Fruit fly (Drosophila melanogaster): Measurements from ENCODE around the gene CG7370.
A peak's percentile ranks its signal among the peaks of the same experiment; 100 is the strongest.

CG7370 gene

dm6 chr3L:21731104-21731600 is 38.5 kb upstream of the CG7370 start, which contains the start of gene CG14569:
Gene CG14569 (minus strand): TSS chr3L:21731550.
- TF ChIP-seq CG9948 (tag; optimal IDR thresholded peaks at IDR 0.05) = no peak
- no peak for TF ChIP-seq CG32121 (GFP tag; IDR thresholded peaks at IDR 0.05)
- TF ChIP-seq CG8159 (tag; optimal IDR thresholded peaks at IDR 0.05) = no peak
- no peak for TF ChIP-seq CG10348 (GFP tag; IDR thresholded peaks at IDR 0.05)
- TF ChIP-seq CG34367 (tag; optimal IDR thresholded peaks at IDR 0.05) = no peak
- no peak for TF ChIP-seq EcR (GFP tag; optimal IDR thresholded peaks at IDR 0.05)
- no peak for TF ChIP-seq D1 (tag; optimal IDR thresholded peaks at IDR 0.05)
- no peak for TF ChIP-seq CG13204 (GFP tag; optimal IDR thresholded peaks at IDR 0.05)
- no peak for TF ChIP-seq CG4496 (GFP tag; IDR thresholded peaks at IDR 0.05)
- no peak for TF ChIP-seq CG12605 (GFP tag; IDR thresholded peaks at IDR 0.05)
- no peak for TF ChIP-seq CG17806 (tag; optimal IDR thresholded peaks at IDR 0.05)
- no peak for TF ChIP-seq rn (GFP tag; IDR thresholded peaks at IDR 0.05)

DNA sequence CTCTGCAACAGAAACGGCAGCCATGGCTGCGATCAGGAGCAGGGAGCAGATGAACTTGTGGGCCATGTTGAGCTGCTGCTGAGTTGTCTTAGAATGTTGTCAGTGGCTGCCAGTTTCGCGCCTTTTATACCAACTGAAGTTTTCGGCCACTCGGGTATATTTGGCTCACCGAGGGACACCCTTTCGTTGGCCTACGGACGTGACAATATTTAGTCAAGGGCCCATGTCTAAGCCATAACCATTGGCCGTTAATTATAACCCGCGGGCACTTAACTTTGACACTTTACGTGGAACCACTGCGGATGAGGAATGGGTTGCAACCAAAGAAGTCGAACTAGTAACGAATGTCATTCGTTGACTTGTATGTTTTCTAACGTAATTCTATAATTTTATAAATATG is 36.2 kb upstream of the CG7370 start, which contains the start of gene CG14568:
Gene CG14568 (minus strand): TSS at position 101 of the 400 bp plus-strand sequence.
- TF ChIP-seq rn (GFP tag; IDR thresholded peaks at IDR 0.05) (no peak), CG9948 (tag; optimal IDR thresholded peaks at IDR 0.05) (no peak), CG12605 (GFP tag; IDR thresholded peaks at IDR 0.05) (no peak), Pif1B (GFP tag; optimal IDR thresholded peaks at IDR 0.05) (no peak), CG13204 (GFP tag; optimal IDR thresholded peaks at IDR 0.05) (no peak), CG14655 (GFP tag; optimal IDR thresholded peaks at IDR 0.05) (no peak), CG32121 (GFP tag; IDR thresholded peaks at IDR 0.05) (no peak), CG17806 (tag; optimal IDR thresholded peaks at IDR 0.05) (no peak), gl (tag; optimal IDR thresholded peaks at IDR 0.05) (no peak), Pif1A (GFP tag; optimal IDR thresholded peaks at IDR 0.05) (no peak), CG34367 (tag; optimal IDR thresholded peaks at IDR 0.05) (no peak), EcR (GFP tag; optimal IDR thresholded peaks at IDR 0.05) (no peak), CG15710 (tag; optimal IDR thresholded peaks at IDR 0.05) (no peak)

dm6 chr3L:21733799-21734198 is 35.8 kb upstream of the CG7370 start, which contains the start of gene CG14573:
Gene CG14573 (plus strand): TSS chr3L:21734099.
- no peak for TF ChIP-seq D1 (tag; optimal IDR thresholded peaks at IDR 0.05)
- TF ChIP-seq CG10348 (GFP tag; IDR thresholded peaks at IDR 0.05) = no peak
- TF ChIP-seq Pif1A (GFP tag; optimal IDR thresholded peaks at IDR 0.05) = no peak
- TF ChIP-seq CG4496 (GFP tag; IDR thresholded peaks at IDR 0.05) = no peak
- TF ChIP-seq CG12605 (GFP tag; IDR thresholded peaks at IDR 0.05) = no peak
- TF ChIP-seq CG17806 (tag; optimal IDR thresholded peaks at IDR 0.05) = no peak
- no peak for TF ChIP-seq CG14655 (GFP tag; optimal IDR thresholded peaks at IDR 0.05)
- TF ChIP-seq CG34367 (tag; optimal IDR thresholded peaks at IDR 0.05) = no peak
- no peak for TF ChIP-seq CG32121 (GFP tag; IDR thresholded peaks at IDR 0.05)

dm6 chr3L:21738175-21739016 is 31.2 kb upstream of the CG7370 start, which contains the start of gene CG14567:
Gene CG14567 (minus strand): TSS chr3L:21738430.
- TF ChIP-seq Pif1A (GFP tag; optimal IDR thresholded peaks at IDR 0.05) = peak; percentile 31
- TF ChIP-seq EcR (GFP tag; optimal IDR thresholded peaks at IDR 0.05) = no peak
- no peak for TF ChIP-seq CG13204 (GFP tag; optimal IDR thresholded peaks at IDR 0.05)
- peak; percentile 65 for TF ChIP-seq CG8301 (tag; optimal IDR thresholded peaks at IDR 0.05)
- TF ChIP-seq CG17806 (tag; optimal IDR thresholded peaks at IDR 0.05) = peak; percentile 59
- TF ChIP-seq CG15710 (tag; optimal IDR thresholded peaks at IDR 0.05) = peak; percentile 44
- peak; percentile 70 for TF ChIP-seq Ets98B (GFP tag; IDR thresholded peaks at IDR 0.05)
- peak; percentile 83 for TF ChIP-seq CG12605 (GFP tag; IDR thresholded peaks at IDR 0.05)
- TF ChIP-seq CG8159 (tag; optimal IDR thresholded peaks at IDR 0.05) = peak; percentile 65
- peak; percentile 64 for TF ChIP-seq CG32121 (GFP tag; IDR thresholded peaks at IDR 0.05)
- peak; percentile 11 for TF ChIP-seq CG34367 (tag; optimal IDR thresholded peaks at IDR 0.05)
- TF ChIP-seq CG10348 (GFP tag; IDR thresholded peaks at IDR 0.05) = no peak
- TF ChIP-seq Snoo (tag; optimal IDR thresholded peaks at IDR 0.05) = peak; percentile 27
- no peak for TF ChIP-seq gl (tag; optimal IDR thresholded peaks at IDR 0.05)
- peak; percentile 57 for TF ChIP-seq Pif1B (GFP tag; optimal IDR thresholded peaks at IDR 0.05)
- peak; percentile 37 for TF ChIP-seq CG9948 (tag; optimal IDR thresholded peaks at IDR 0.05)
- TF ChIP-seq CG4496 (GFP tag; IDR thresholded peaks at IDR 0.05) = peak; percentile 86
- peak; percentile 18 for TF ChIP-seq D1 (tag; optimal IDR thresholded peaks at IDR 0.05)
- peak; percentile 55 for TF ChIP-seq CG14655 (GFP tag; optimal IDR thresholded peaks at IDR 0.05)
- no peak for TF ChIP-seq fd96Ca (GFP tag; IDR thresholded peaks at IDR 0.05)
- TF ChIP-seq rn (GFP tag; IDR thresholded peaks at IDR 0.05) = peak; percentile 66

dm6 chr3L:21739017-21739730 is 30.4 kb upstream of the CG7370 start:
- TF ChIP-seq Ets98B (GFP tag; IDR thresholded peaks at IDR 0.05) (peak; percentile 13; the same call in 1 of the 2 replicates), fd96Ca (GFP tag; IDR thresholded peaks at IDR 0.05) (no peak), CG9948 (tag; optimal IDR thresholded peaks at IDR 0.05) (no peak), CG12605 (GFP tag; IDR thresholded peaks at IDR 0.05) (no peak), CG4496 (GFP tag; IDR thresholded peaks at IDR 0.05) (no peak; the same call in 2 of the 3 replicates), CG14655 (GFP tag; optimal IDR thresholded peaks at IDR 0.05) (peak; percentile 18), EcR (GFP tag; optimal IDR thresholded peaks at IDR 0.05) (peak; percentile 35), Pif1A (GFP tag; optimal IDR thresholded peaks at IDR 0.05) (no peak), CG32121 (GFP tag; IDR thresholded peaks at IDR 0.05) (no peak)

All from whole organism, pupa.